Worm (Caenorhabditis elegans) whole organism, L1 larva: ENCODE results near the gene F08F8.11.

ENCODE experiments used
- C16A3.4 ChIP-seq: fragments of 150-350 bp; optimal IDR thresholded peaks from 2 replicates; lab custom pipeline; 2014; ENCODE audit warnings: missing biosample characterization, missing genetic modification characterization
- F16B12.6 ChIP-seq: fragments of 150-350 bp; optimal IDR thresholded peaks from 2 replicates; lab custom pipeline; 2014; ENCODE audit warnings: missing biosample characterization, missing genetic modification characterization
- alr-1 ChIP-seq: fragments of 200-800 bp; sonication (Bioruptor generic); optimal IDR thresholded peaks from 2 replicates; lab custom pipeline; 2018; ENCODE audit warnings: borderline replicate concordance, mild to moderate bottlenecking, missing genetic modification characterization, missing compliant biosample characterization
- aly-2 ChIP-seq: fragments of 150-350 bp; optimal IDR thresholded peaks from 2 replicates; lab custom pipeline; 2014; ENCODE audit warnings: missing biosample characterization, missing genetic modification characterization
- ama-1 ChIP-seq: fragments of 150-350 bp; optimal IDR thresholded peaks from 2 replicates; lab custom pipeline; 2014
- blmp-1 ChIP-seq: fragments of 150-350 bp; optimal IDR thresholded peaks from 2 replicates; lab custom pipeline; 2014; ENCODE audit warnings: missing biosample characterization, missing genetic modification characterization
- efl-1 ChIP-seq, 4 experiments: fragments of 150-350 bp; optimal IDR thresholded peaks in 3 of 4; peaks in 1 of 4; 1 replicate in 1 of 4; 2 replicates in 3 of 4; lab custom pipeline; 2014; ENCODE audit warnings: missing biosample characterization in 2 of 4, missing genetic modification characterization in 2 of 4, missing genetic modification reagents in 2 of 4
- egl-13 ChIP-seq: sonication (generic microtip); optimal IDR thresholded peaks from 2 replicates; lab custom pipeline; 2016; ENCODE audit warnings: missing genotype, missing genetic modification reagents, missing genetic modification characterization, missing compliant biosample characterization
- egl-27 ChIP-seq, 2 experiments: fragments of 150-350 bp in 1 of 2; sonication (generic microtip); optimal IDR thresholded peaks; 3 replicates each; lab custom pipeline; 2017 to 2018; ENCODE audit warnings: missing biosample characterization in 2 of 2, missing genetic modification characterization in 2 of 2, missing genetic modification reagents in 2 of 2
- elt-2 ChIP-seq: sonication (generic microtip); optimal IDR thresholded peaks from 2 replicates; lab custom pipeline; 2016; ENCODE audit warnings: missing genetic modification characterization, mild to moderate bottlenecking, inconsistent platforms, missing compliant biosample characterization, missing genetic modification reagents
- fkh-10 ChIP-seq: sonication (generic microtip); optimal IDR thresholded peaks from 2 replicates; lab custom pipeline; 2017; ENCODE audit warnings: missing biosample characterization, missing genetic modification reagents, missing genetic modification characterization
- fkh-8 ChIP-seq: sonication (generic microtip); optimal IDR thresholded peaks from 2 replicates; lab custom pipeline; 2016; ENCODE audit warnings: mild to moderate bottlenecking, missing genetic modification characterization, missing compliant biosample characterization
- grh-1 ChIP-seq: fragments of 200-800 bp; sonication (Bioruptor generic); IDR thresholded peaks from 2 replicates; pipeline ENCODE4 v1.3.6; 2022; ENCODE audit warnings: missing genetic modification reagents, missing genetic modification characterization, missing compliant biosample characterization
- hlh-17 ChIP-seq: fragments of 200-800 bp; sonication (Bioruptor generic); optimal IDR thresholded peaks from 2 replicates; lab custom pipeline; 2018; ENCODE audit warnings: missing genetic modification characterization, mild to moderate bottlenecking, missing compliant biosample characterization, moderate library complexity, borderline replicate concordance
- hlh-4 ChIP-seq: sonication (generic microtip); optimal IDR thresholded peaks from 2 replicates; lab custom pipeline; 2016; ENCODE audit warnings: mild to moderate bottlenecking, missing genetic modification characterization, missing compliant biosample characterization
- lin-13 ChIP-seq: fragments of 150-350 bp; optimal IDR thresholded peaks from 2 replicates; lab custom pipeline; 2014; ENCODE audit warnings: missing biosample characterization, missing genetic modification reagents, missing genetic modification characterization
- lin-14 ChIP-seq: fragments of 200-800 bp; sonication (Bioruptor generic); optimal IDR thresholded peaks from 2 replicates; lab custom pipeline; 2018; ENCODE audit warnings: mild to moderate bottlenecking, missing genetic modification characterization, moderate library complexity, missing compliant biosample characterization
- lin-35 ChIP-seq, 2 experiments: fragments of 150-350 bp; optimal IDR thresholded peaks; 2 replicates each; lab custom pipeline; 2014; ENCODE audit warnings: missing biosample characterization in 2 of 2, missing genetic modification characterization in 2 of 2, missing genetic modification reagents in 2 of 2
- lsy-2 ChIP-seq, 2 experiments: fragments of 150-350 bp; optimal IDR thresholded peaks; 2 replicates each; lab custom pipeline; 2014; ENCODE audit warnings: missing biosample characterization in 2 of 2, missing genetic modification characterization in 2 of 2
- mab-9 ChIP-seq: fragments of 200-800 bp; sonication (Bioruptor generic); IDR thresholded peaks from 2 replicates; pipeline ENCODE4 v1.3.6; 2022; ENCODE audit warnings: missing genetic modification reagents, missing genetic modification characterization, missing compliant biosample characterization
- nhr-11 ChIP-seq: fragments of 150-350 bp; optimal IDR thresholded peaks from 2 replicates; lab custom pipeline; 2014; ENCODE audit warnings: missing biosample characterization, missing genetic modification characterization
- nhr-12 ChIP-seq: sonication (generic microtip); optimal IDR thresholded peaks from 2 replicates; lab custom pipeline; 2017; ENCODE audit warnings: missing biosample characterization, missing genetic modification characterization
- nhr-237 ChIP-seq: fragments of 150-350 bp; optimal IDR thresholded peaks from 2 replicates; lab custom pipeline; 2014; ENCODE audit warnings: missing biosample characterization, missing genetic modification characterization
- nhr-71 ChIP-seq: sonication (generic microtip); optimal IDR thresholded peaks from 2 replicates; lab custom pipeline; 2016; ENCODE audit warnings: mild to moderate bottlenecking, missing genetic modification characterization, moderate library complexity, missing compliant biosample characterization
- nhr-76 ChIP-seq: sonication (generic microtip); optimal IDR thresholded peaks from 2 replicates; lab custom pipeline; 2017; ENCODE audit warnings: missing biosample characterization, missing genetic modification characterization
- nhr-77 ChIP-seq: fragments of 150-350 bp; optimal IDR thresholded peaks from 2 replicates; lab custom pipeline; 2014; ENCODE audit warnings: missing biosample characterization, missing genetic modification characterization
- pax-3 ChIP-seq: fragments of 200-800 bp; sonication (Bioruptor generic); optimal IDR thresholded peaks from 2 replicates; lab custom pipeline; 2018; ENCODE audit warnings: mild to moderate bottlenecking, missing genetic modification characterization, moderate library complexity, missing compliant biosample characterization
- rnt-1 ChIP-seq: sonication (generic microtip); optimal IDR thresholded peaks from 2 replicates; lab custom pipeline; 2016; ENCODE audit warnings: mild to moderate bottlenecking, missing genetic modification characterization, moderate library complexity, missing compliant biosample characterization
- snpc-4 ChIP-seq: fragments of 150-350 bp; optimal IDR thresholded peaks from 2 replicates; lab custom pipeline; 2014; ENCODE audit warnings: missing biosample characterization, missing genetic modification characterization
- tbx-2 ChIP-seq: sonication (generic microtip); optimal IDR thresholded peaks from 2 replicates; lab custom pipeline; 2016; ENCODE audit warnings: missing genetic modification characterization, missing compliant biosample characterization
- tlp-1 ChIP-seq: fragments of 150-350 bp; optimal IDR thresholded peaks from 2 replicates; lab custom pipeline; 2014; ENCODE audit warnings: missing biosample characterization, missing genetic modification characterization
- unc-62 ChIP-seq: fragments of 150-350 bp; optimal IDR thresholded peaks from 2 replicates; lab custom pipeline; 2014; ENCODE audit warnings: missing biosample characterization, missing genetic modification reagents, missing genetic modification characterization
- xbp-1 ChIP-seq: sonication (generic microtip); optimal IDR thresholded peaks from 2 replicates; lab custom pipeline; 2016; ENCODE audit warnings: missing genetic modification characterization, missing compliant biosample characterization
- zag-1 ChIP-seq: fragments of 150-350 bp; optimal IDR thresholded peaks from 2 replicates; lab custom pipeline; 2014; ENCODE audit warnings: missing biosample characterization, missing genetic modification characterization
- zip-4 ChIP-seq: fragments of 200-800 bp; sonication (Bioruptor generic); optimal IDR thresholded peaks from 2 replicates; lab custom pipeline; 2018; ENCODE audit warnings: mild to moderate bottlenecking, missing genetic modification characterization, moderate library complexity, missing compliant biosample characterization
- ztf-4 ChIP-seq: fragments of 150-350 bp; optimal IDR thresholded peaks from 2 replicates; lab custom pipeline; 2014; ENCODE audit warnings: missing biosample characterization, missing genetic modification characterization

The F08F8.11 gene

DNA sequence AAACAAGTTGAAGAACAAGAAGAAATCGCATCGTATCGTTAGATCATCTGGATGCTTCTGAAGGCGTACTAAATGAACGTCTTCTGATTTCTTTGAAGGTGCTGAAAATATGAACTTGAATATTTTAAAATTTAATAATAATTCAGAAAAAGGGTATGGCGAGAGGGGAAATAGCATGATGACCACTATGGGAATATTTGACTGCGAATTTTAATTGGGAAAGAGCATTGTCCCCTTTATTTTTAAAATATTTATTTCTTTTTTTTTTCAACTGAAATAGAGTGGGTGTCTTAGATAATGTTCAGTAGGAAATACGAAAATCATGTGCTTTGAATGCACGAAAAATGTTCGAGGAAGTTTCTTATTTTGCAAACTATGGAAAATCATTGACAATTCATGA, 29.7 kb downstream of the F08F8.11 start, which contains the start of gene lgc-50:
lgc-50 (minus strand) TSS at position 101 of the 400 bp plus-strand sequence.
- TF ChIP-seq snpc-4 (tag; lab: Kevin White, UChicago) (no peak), F16B12.6 (tag; lab: Kevin White, UChicago) (no peak), C16A3.4 (no peak), nhr-12 (tag; lab: Kevin White, UChicago) (no peak), nhr-77 (no peak), zip-4 (GFP tag; lab: Kevin White, UChicago) (no peak), mab-9 (no peak), xbp-1 (tag; lab: Kevin White, UChicago) (no peak), elt-2 (tag; lab: Kevin White, UChicago) (no peak), zag-1 (tag; lab: Kevin White, UChicago) (no peak), hlh-17 (GFP tag; lab: Kevin White, UChicago) (no peak), egl-27 (tag; optimal IDR thresholded peaks at IDR 0.05; lab: Kevin White, UChicago) (no peak), grh-1 (GFP tag; lab: Robert Waterston, UW) (no peak), unc-62 (GFP tag; lab: Kevin White, UChicago) (no peak), lin-13 (GFP tag; lab: Kevin White, UChicago) (no peak)

DNA sequence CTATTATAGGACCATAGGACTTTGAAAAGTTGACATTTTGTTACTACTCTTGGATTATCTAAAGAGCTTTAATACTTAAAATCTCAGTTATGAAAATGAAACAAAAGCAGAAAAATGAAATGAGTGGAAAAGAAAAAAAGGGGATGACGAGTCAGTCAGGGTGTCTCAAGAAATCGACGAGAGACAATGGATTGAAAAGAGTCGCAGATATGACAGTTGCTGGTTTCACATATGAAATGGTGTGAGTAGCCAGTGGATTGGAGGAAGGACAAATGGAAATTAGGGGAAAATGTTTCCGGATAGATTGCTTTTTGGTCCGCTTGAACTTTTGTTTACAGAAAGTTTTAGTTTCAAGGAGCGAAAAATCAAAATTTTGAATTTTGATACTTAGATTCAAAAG, 31.5 kb downstream of the F08F8.11 start:
- TF ChIP-seq tlp-1 (tag; lab: Kevin White, UChicago) (no peak), hlh-4 (no peak), efl-1 (optimal IDR thresholded peaks at IDR 0.05; lab: Kevin White, UChicago) (peak; percentile 2), efl-1 (GFP tag; optimal IDR thresholded peaks at IDR 0.05 in 1 of 2; lab: Kevin White, UChicago) (no peak), tbx-2 (tag; lab: Kevin White, UChicago) (no peak), ama-1 (lab: Kevin White, UChicago) (no peak), aly-2 (tag; lab: Kevin White, UChicago) (no peak), elt-2 (tag; lab: Kevin White, UChicago) (no peak), rnt-1 (peak; percentile 30), nhr-237 (tag; lab: Kevin White, UChicago) (no peak), pax-3 (tag; lab: Kevin White, UChicago) (no peak), mab-9 (no peak), nhr-77 (no peak), nhr-71 (peak; percentile 14), lin-35 (GFP tag; optimal IDR thresholded peaks at IDR 0.05; lab: Kevin White, UChicago) (no peak), snpc-4 (tag; lab: Kevin White, UChicago) (no peak), ztf-4 (tag; lab: Kevin White, UChicago) (no peak), lsy-2 (tag; optimal IDR thresholded peaks at IDR 0.05; lab: Kevin White, UChicago) (peak in 1 of 2 experiments; percentile 10), F16B12.6 (tag; lab: Kevin White, UChicago) (no peak), C16A3.4 (no peak), nhr-11 (tag; lab: Kevin White, UChicago) (no peak), nhr-76 (no peak), egl-13 (tag; lab: Kevin White, UChicago) (no peak), blmp-1 (tag; lab: Kevin White, UChicago) (peak; percentile 11), alr-1 (no peak), lin-14 (peak; percentile 3), egl-27 (tag; optimal IDR thresholded peaks at IDR 0.05; lab: Kevin White, UChicago) (no peak), fkh-8 (tag; lab: Kevin White, UChicago) (no peak)

DNA sequence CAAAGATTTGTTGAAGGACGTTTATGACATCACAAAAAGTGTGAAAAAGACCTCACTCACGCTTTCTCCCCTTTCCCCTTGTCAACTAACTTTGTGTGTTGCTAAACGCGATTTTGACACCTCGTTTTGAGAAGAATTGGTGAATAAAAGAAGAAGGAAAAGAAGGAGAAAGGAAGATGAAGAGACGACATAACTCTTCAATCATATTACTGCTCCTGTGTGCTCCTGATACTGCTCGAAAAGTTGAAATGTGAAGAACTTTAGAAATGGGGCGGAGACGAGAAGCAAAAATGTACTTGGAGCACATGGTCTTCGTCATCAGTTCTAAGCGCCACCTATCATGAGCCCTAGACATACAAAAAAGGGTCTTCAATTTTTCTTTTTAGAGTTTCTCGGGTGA, 33.3 kb downstream of the F08F8.11 start:
- TF ChIP-seq blmp-1 (tag; lab: Kevin White, UChicago) (no peak), lin-14 (peak; percentile 42), fkh-10 (peak; percentile 82)
